Worm (Caenorhabditis elegans) whole organism, L1 larva: ENCODE data around the gene srt-37.

Experiments used
- C04F5.9 ChIP-seq: sonication (generic microtip); optimal IDR thresholded peaks from 2 replicates; lab custom pipeline; 2016; ENCODE audit warnings: missing genetic modification characterization, missing compliant biosample characterization
- C16A3.4 ChIP-seq: fragments of 150-350 bp; optimal IDR thresholded peaks from 2 replicates; lab custom pipeline; 2014; ENCODE audit warnings: missing biosample characterization, missing genetic modification characterization
- F16B12.6 ChIP-seq: fragments of 150-350 bp; optimal IDR thresholded peaks from 2 replicates; lab custom pipeline; 2014; ENCODE audit warnings: missing biosample characterization, missing genetic modification characterization
- Y116A8C.19 ChIP-seq: sonication (generic microtip); optimal IDR thresholded peaks from 2 replicates; lab custom pipeline; 2016; ENCODE audit warnings: missing compliant biosample characterization, missing genetic modification characterization, borderline replicate concordance
- ama-1 ChIP-seq: fragments of 150-350 bp; optimal IDR thresholded peaks from 2 replicates; lab custom pipeline; 2014
- blmp-1 ChIP-seq: fragments of 150-350 bp; optimal IDR thresholded peaks from 2 replicates; lab custom pipeline; 2014; ENCODE audit warnings: missing biosample characterization, missing genetic modification characterization
- ceh-82 ChIP-seq, 3 experiments: fragments of 150-350 bp in 1 of 3; sonication (generic microtip) in 2 of 3; optimal IDR thresholded peaks; 2 replicates each; lab custom pipeline; 2014 to 2017; ENCODE audit warnings: missing biosample characterization in 3 of 3, missing genetic modification characterization in 3 of 3
- ceh-90 ChIP-seq: sonication (generic microtip); optimal IDR thresholded peaks from 2 replicates; lab custom pipeline; 2016; ENCODE audit warnings: missing genetic modification characterization, missing compliant biosample characterization
- efl-1 ChIP-seq, 4 experiments: fragments of 150-350 bp; optimal IDR thresholded peaks in 3 of 4; peaks in 1 of 4; 1 replicate in 1 of 4; 2 replicates in 3 of 4; lab custom pipeline; 2014; ENCODE audit warnings: missing biosample characterization in 2 of 4, missing genetic modification characterization in 2 of 4, missing genetic modification reagents in 2 of 4
- egl-27 ChIP-seq, 2 experiments: fragments of 150-350 bp in 1 of 2; sonication (generic microtip); optimal IDR thresholded peaks; 3 replicates each; lab custom pipeline; 2017 to 2018; ENCODE audit warnings: missing biosample characterization in 2 of 2, missing genetic modification characterization in 2 of 2, missing genetic modification reagents in 2 of 2
- elt-2 ChIP-seq: sonication (generic microtip); optimal IDR thresholded peaks from 2 replicates; lab custom pipeline; 2016; ENCODE audit warnings: missing genetic modification characterization, mild to moderate bottlenecking, inconsistent platforms, missing compliant biosample characterization, missing genetic modification reagents
- elt-3 ChIP-seq, 6 experiments: fragments of 150-350 bp in 1 of 6; sonication (generic microtip); optimal IDR thresholded peaks; 2 replicates each; lab custom pipeline; 2017 to 2018; ENCODE audit warnings: missing biosample characterization in 6 of 6, missing genetic modification characterization in 6 of 6, inconsistent platforms in 1 of 6
- grh-1 ChIP-seq: fragments of 200-800 bp; sonication (Bioruptor generic); IDR thresholded peaks from 2 replicates; pipeline ENCODE4 v1.3.6; 2022; ENCODE audit warnings: missing genetic modification reagents, missing genetic modification characterization, missing compliant biosample characterization
- hlh-17 ChIP-seq: fragments of 200-800 bp; sonication (Bioruptor generic); optimal IDR thresholded peaks from 2 replicates; lab custom pipeline; 2018; ENCODE audit warnings: missing genetic modification characterization, mild to moderate bottlenecking, missing compliant biosample characterization, moderate library complexity, borderline replicate concordance
- hlh-4 ChIP-seq: sonication (generic microtip); optimal IDR thresholded peaks from 2 replicates; lab custom pipeline; 2016; ENCODE audit warnings: mild to moderate bottlenecking, missing genetic modification characterization, missing compliant biosample characterization
- isw-1 ChIP-seq: fragments of 200-800 bp; sonication (Bioruptor generic); IDR thresholded peaks from 2 replicates; pipeline ENCODE4 v1.3.6; 2022; ENCODE audit warnings: missing genetic modification characterization, missing compliant biosample characterization
- jun-1 ChIP-seq: fragments of 150-350 bp; optimal IDR thresholded peaks from 2 replicates; lab custom pipeline; 2014; ENCODE audit warnings: missing biosample characterization, missing genetic modification reagents, missing genetic modification characterization
- lin-13 ChIP-seq: fragments of 150-350 bp; optimal IDR thresholded peaks from 2 replicates; lab custom pipeline; 2014; ENCODE audit warnings: missing biosample characterization, missing genetic modification reagents, missing genetic modification characterization
- lin-14 ChIP-seq: fragments of 200-800 bp; sonication (Bioruptor generic); optimal IDR thresholded peaks from 2 replicates; lab custom pipeline; 2018; ENCODE audit warnings: mild to moderate bottlenecking, missing genetic modification characterization, moderate library complexity, missing compliant biosample characterization
- lin-15B ChIP-seq: fragments of 150-350 bp; sonication (generic microtip); optimal IDR thresholded peaks from 3 replicates; lab custom pipeline; 2014; ENCODE audit warnings: missing biosample characterization, missing genetic modification characterization
- lin-39 ChIP-seq: fragments of 150-350 bp; optimal IDR thresholded peaks from 2 replicates; lab custom pipeline; 2014; ENCODE audit warnings: missing biosample characterization, missing genetic modification reagents, missing genetic modification characterization
- mdl-1 ChIP-seq, 2 experiments: fragments of 150-350 bp; optimal IDR thresholded peaks; 2 replicates each; lab custom pipeline; 2014 to 2017; ENCODE audit warnings: missing biosample characterization in 2 of 2, missing genetic modification characterization in 2 of 2, inconsistent platforms in 1 of 2
- mep-1 ChIP-seq: fragments of 150-350 bp; optimal IDR thresholded peaks from 2 replicates; lab custom pipeline; 2014; ENCODE audit warnings: missing biosample characterization, missing genetic modification characterization
- nhr-11 ChIP-seq: fragments of 150-350 bp; optimal IDR thresholded peaks from 2 replicates; lab custom pipeline; 2014; ENCODE audit warnings: missing biosample characterization, missing genetic modification characterization
- nhr-28 ChIP-seq: fragments of 150-350 bp; optimal IDR thresholded peaks from 2 replicates; lab custom pipeline; 2014; ENCODE audit warnings: missing biosample characterization, missing genetic modification characterization
- nhr-76 ChIP-seq: sonication (generic microtip); optimal IDR thresholded peaks from 2 replicates; lab custom pipeline; 2017; ENCODE audit warnings: missing biosample characterization, missing genetic modification characterization
- nhr-77 ChIP-seq: fragments of 150-350 bp; optimal IDR thresholded peaks from 2 replicates; lab custom pipeline; 2014; ENCODE audit warnings: missing biosample characterization, missing genetic modification characterization
- nhr-85 ChIP-seq: sonication (generic microtip); peaks from one replicate; lab custom pipeline; 2016; ENCODE audit warnings: missing genetic modification characterization, inconsistent platforms, missing compliant biosample characterization
- pax-3 ChIP-seq: fragments of 200-800 bp; sonication (Bioruptor generic); optimal IDR thresholded peaks from 2 replicates; lab custom pipeline; 2018; ENCODE audit warnings: mild to moderate bottlenecking, missing genetic modification characterization, moderate library complexity, missing compliant biosample characterization
- pqm-1 ChIP-seq: sonication (generic microtip); optimal IDR thresholded peaks from 3 replicates; lab custom pipeline; 2017; ENCODE audit warnings: missing biosample characterization, missing genetic modification characterization
- rnt-1 ChIP-seq: sonication (generic microtip); optimal IDR thresholded peaks from 2 replicates; lab custom pipeline; 2016; ENCODE audit warnings: mild to moderate bottlenecking, missing genetic modification characterization, moderate library complexity, missing compliant biosample characterization
- skn-1 ChIP-seq: fragments of 150-350 bp; optimal IDR thresholded peaks from 2 replicates; lab custom pipeline; 2014; ENCODE audit warnings: missing biosample characterization, missing genetic modification characterization
- tbx-2 ChIP-seq: sonication (generic microtip); optimal IDR thresholded peaks from 2 replicates; lab custom pipeline; 2016; ENCODE audit warnings: missing genetic modification characterization, missing compliant biosample characterization
- tlp-1 ChIP-seq: fragments of 150-350 bp; optimal IDR thresholded peaks from 2 replicates; lab custom pipeline; 2014; ENCODE audit warnings: missing biosample characterization, missing genetic modification characterization
- unc-130 ChIP-seq: fragments of 150-350 bp; optimal IDR thresholded peaks from 2 replicates; lab custom pipeline; 2017; ENCODE audit warnings: missing biosample characterization, missing genetic modification characterization, inconsistent platforms
- ztf-4 ChIP-seq: fragments of 150-350 bp; optimal IDR thresholded peaks from 2 replicates; lab custom pipeline; 2014; ENCODE audit warnings: missing biosample characterization, missing genetic modification characterization

The srt-37 gene

DNA sequence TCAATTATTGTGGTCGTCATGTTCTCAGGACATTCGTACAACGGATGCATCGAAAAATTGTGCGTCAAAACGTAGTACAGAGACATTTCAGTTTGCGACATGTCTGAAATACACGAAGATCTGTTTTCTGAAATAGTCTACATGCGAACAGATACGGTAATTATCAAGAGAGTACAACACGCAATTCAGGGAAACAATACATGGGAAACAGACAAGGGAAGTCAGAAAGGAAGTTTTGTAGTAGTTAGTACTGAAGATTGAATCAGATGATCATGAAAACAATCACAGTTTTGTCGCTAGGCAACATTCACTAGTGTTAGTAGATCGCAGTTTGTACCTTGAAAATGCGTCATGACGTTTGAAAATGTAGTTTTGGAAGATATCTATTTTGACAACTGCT lies 31.6 kb downstream of the srt-37 start, which contains the start of gene srt-13:
srt-13 (minus strand) TSS at position 101 of the 400 bp plus-strand sequence.
- TF ChIP-seq pax-3 = no peak
- TF ChIP-seq, all 84 proteins: peak for 0

DNA sequence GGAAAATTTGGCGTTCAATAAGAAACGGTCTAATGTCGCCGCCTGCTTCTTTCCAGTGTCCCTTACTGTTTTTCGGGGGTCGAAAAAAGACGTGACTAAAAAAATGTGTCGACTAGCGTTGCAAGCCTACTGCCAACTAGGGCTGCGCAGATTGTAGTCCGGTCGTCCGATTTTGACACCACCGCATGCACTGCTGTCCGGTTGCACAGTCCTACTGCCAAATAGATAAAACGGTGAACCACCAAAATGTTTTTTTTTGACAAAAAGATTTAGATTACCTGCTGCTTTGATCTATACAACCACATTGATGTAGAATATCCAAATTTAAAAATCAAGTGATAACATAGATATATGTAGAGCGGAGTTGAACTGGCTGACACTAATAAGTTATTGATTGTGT lies 33.2 kb downstream of the srt-37 start:
- TF ChIP-seq nhr-77 (tag; lab: Kevin White, UChicago) = no peak
- no peak for TF ChIP-seq efl-1 (optimal IDR thresholded peaks at IDR 0.05; lab: Kevin White, UChicago)
- TF ChIP-seq efl-1 (GFP tag; optimal IDR thresholded peaks at IDR 0.05 in 1 of 2; lab: Kevin White, UChicago) = peak in 1 of 2 experiments; percentile 13

DNA sequence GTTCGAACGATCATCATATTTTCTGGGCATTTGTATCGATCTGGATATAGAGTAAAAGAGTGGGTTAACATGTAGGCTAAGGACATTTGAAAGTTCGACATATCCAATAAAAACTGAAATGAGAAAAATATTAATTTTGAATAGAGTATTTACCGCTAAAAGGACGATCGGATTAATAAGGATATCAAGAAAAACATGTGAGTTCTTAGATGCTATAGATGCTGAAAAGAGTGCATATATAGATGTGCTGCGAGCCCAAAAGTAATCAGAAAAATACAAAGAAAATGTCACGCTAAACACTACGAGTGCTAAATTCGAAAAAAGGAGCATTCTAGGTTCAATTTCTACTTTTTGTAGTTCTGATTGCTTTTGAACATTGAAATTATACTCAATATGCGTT lies 39.2 kb downstream of the srt-37 start, which contains the start of gene srt-12:
srt-12 (minus strand) TSS at position 101 of the 400 bp plus-strand sequence.
- TF ChIP-seq blmp-1 (tag; lab: Kevin White, UChicago) (no peak), ztf-4 (tag; lab: Kevin White, UChicago) (no peak), ceh-82 (tag; optimal IDR thresholded peaks at IDR 0.05; lab: Kevin White, UChicago) (no peak), tlp-1 (no peak), elt-3 (tag; optimal IDR thresholded peaks at IDR 0.05; lab: Kevin White, UChicago) (no peak), ceh-90 (tag; lab: Kevin White, UChicago) (no peak), nhr-28 (tag; lab: Kevin White, UChicago) (no peak), hlh-17 (GFP tag; lab: Kevin White, UChicago) (no peak), unc-130 (tag; lab: Kevin White, UChicago) (no peak), mep-1 (tag; lab: Kevin White, UChicago) (no peak), efl-1 (optimal IDR thresholded peaks at IDR 0.05; lab: Kevin White, UChicago) (no peak), efl-1 (GFP tag; optimal IDR thresholded peaks at IDR 0.05 in 1 of 2; lab: Kevin White, UChicago) (no peak), lin-13 (GFP tag; lab: Kevin White, UChicago) (no peak)
- TF ChIP-seq, all 84 proteins: peak for 0

DNA sequence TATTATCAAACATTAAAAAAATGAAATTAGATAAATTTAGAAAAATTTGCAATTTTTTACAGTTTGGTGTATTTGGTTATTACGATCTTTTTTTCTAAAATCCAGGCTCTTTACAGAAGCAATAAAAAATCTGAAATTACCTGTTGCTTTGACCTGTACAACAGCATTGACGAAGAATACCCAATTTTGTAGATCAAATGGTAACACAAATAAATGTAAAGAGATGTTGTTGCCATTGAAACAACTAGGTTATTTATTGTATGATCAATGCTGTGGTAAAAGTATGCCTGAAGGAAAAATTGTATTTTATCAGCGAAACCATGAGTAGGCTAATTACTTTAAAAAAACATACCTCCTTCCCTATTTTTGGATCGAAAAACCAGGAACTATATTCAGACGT lies 40.0 kb downstream of the srt-37 start:
- TF ChIP-seq nhr-77 (tag; lab: Kevin White, UChicago) (no peak), elt-3 (tag; optimal IDR thresholded peaks at IDR 0.05; lab: Kevin White, UChicago) (no peak), nhr-76 (tag; lab: Kevin White, UChicago) (no peak), hlh-4 (tag; lab: Kevin White, UChicago) (no peak), pqm-1 (tag; lab: Kevin White, UChicago) (no peak), lin-15B (tag; lab: Kevin White, UChicago) (no peak), tbx-2 (tag; lab: Kevin White, UChicago) (no peak), Y116A8C.19 (tag; lab: Kevin White, UChicago) (no peak), unc-130 (tag; lab: Kevin White, UChicago) (no peak), ama-1 (lab: Kevin White, UChicago) (no peak), tlp-1 (no peak), ceh-90 (tag; lab: Kevin White, UChicago) (no peak)
- TF ChIP-seq, all 84 proteins: peak for 0

DNA sequence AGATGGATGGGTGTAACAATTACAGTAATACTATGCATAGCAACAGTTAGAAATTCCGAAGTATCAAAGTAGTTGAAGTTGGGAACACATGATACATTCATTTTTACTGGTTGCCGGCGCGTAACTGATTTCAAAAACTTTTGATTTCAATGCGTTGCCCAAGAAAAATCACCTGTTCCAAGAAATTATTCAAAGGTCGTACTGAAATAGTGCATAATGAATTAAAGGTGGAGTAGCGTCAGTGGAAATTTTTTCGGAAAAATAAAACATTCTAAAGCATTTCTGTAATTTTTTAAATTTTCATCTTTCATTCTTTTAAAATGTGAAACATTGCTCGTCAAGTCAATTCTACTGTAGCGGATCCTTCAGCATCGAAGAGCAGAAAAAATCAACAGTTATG lies 41.3 kb downstream of the srt-37 start, which contains the start of gene srh-204:
srh-204 (minus strand) TSS at position 101 of the 400 bp plus-strand sequence.
- no peak for TF ChIP-seq C16A3.4 (tag; lab: Kevin White, UChicago)
- no peak for TF ChIP-seq tbx-2 (tag; lab: Kevin White, UChicago)
- TF ChIP-seq rnt-1 = no peak
- no peak for TF ChIP-seq ceh-82 (tag; optimal IDR thresholded peaks at IDR 0.05; lab: Kevin White, UChicago)
- no peak for TF ChIP-seq nhr-28 (tag; lab: Kevin White, UChicago)
- TF ChIP-seq grh-1 (GFP tag; lab: Robert Waterston, UW) = no peak
- TF ChIP-seq hlh-4 (tag; lab: Kevin White, UChicago) = peak; percentile 66
- TF ChIP-seq elt-3 (tag; optimal IDR thresholded peaks at IDR 0.05; lab: Kevin White, UChicago) = no peak

DNA sequence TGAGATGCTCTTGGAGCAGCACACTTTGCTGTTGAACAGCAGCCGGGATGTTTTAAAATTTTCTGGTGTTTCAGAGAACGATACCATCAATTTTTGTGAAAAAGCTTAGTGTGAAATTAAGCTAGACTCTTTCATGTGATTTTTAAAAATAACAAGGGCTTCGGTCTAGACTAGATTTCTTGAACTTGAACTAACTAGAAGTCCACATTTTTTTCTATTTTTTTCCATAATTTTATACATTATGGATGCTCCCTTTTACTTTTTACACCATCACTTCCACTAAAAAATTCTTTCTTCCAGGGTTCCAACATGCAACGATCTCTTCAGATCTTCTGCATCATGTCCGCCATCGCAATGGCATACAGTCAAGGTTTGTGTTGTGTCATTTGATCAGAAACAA lies 45.5 kb downstream of the srt-37 start, which contains the start of gene nlp-13:
nlp-13 (plus strand) TSS at position 301 of the 400 bp plus-strand sequence.
- TF ChIP-seq egl-27 (tag; optimal IDR thresholded peaks at IDR 0.05; lab: Kevin White, UChicago) (no peak), F16B12.6 (no peak), lin-14 (GFP tag; lab: Kevin White, UChicago) (no peak), nhr-11 (tag; lab: Kevin White, UChicago) (no peak), isw-1 (no peak), nhr-85 (tag; lab: Kevin White, UChicago) (no peak), elt-2 (tag; lab: Kevin White, UChicago) (no peak), C04F5.9 (tag; lab: Kevin White, UChicago) (no peak), ceh-90 (tag; lab: Kevin White, UChicago) (no peak), skn-1 (no peak), ama-1 (lab: Kevin White, UChicago) (no peak), lin-39 (tag; lab: Kevin White, UChicago) (no peak), mdl-1 (tag; optimal IDR thresholded peaks at IDR 0.05; lab: Kevin White, UChicago) (no peak), jun-1 (tag; lab: Kevin White, UChicago) (no peak)
